Worm (Caenorhabditis elegans) whole organism, L1 larva: ENCODE measurements around the gene F43G6.7.

ENCODE experiments used
- C04F5.9 ChIP-seq: sonication (generic microtip); optimal IDR thresholded peaks from 2 replicates; lab custom pipeline; 2016; ENCODE audit warnings: missing genetic modification characterization, missing compliant biosample characterization
- C16A3.4 ChIP-seq: fragments of 150-350 bp; optimal IDR thresholded peaks from 2 replicates; lab custom pipeline; 2014; ENCODE audit warnings: missing biosample characterization, missing genetic modification characterization
- F16B12.6 ChIP-seq: fragments of 150-350 bp; optimal IDR thresholded peaks from 2 replicates; lab custom pipeline; 2014; ENCODE audit warnings: missing biosample characterization, missing genetic modification characterization
- Y116A8C.19 ChIP-seq: sonication (generic microtip); optimal IDR thresholded peaks from 2 replicates; lab custom pipeline; 2016; ENCODE audit warnings: missing compliant biosample characterization, missing genetic modification characterization, borderline replicate concordance
- aha-1 ChIP-seq: fragments of 150-350 bp; optimal IDR thresholded peaks from 2 replicates; lab custom pipeline; 2014; ENCODE audit warnings: missing biosample characterization, missing genetic modification characterization
- alr-1 ChIP-seq: fragments of 200-800 bp; sonication (Bioruptor generic); optimal IDR thresholded peaks from 2 replicates; lab custom pipeline; 2018; ENCODE audit warnings: borderline replicate concordance, mild to moderate bottlenecking, missing genetic modification characterization, missing compliant biosample characterization
- aly-2 ChIP-seq: fragments of 150-350 bp; optimal IDR thresholded peaks from 2 replicates; lab custom pipeline; 2014; ENCODE audit warnings: missing biosample characterization, missing genetic modification characterization
- ama-1 ChIP-seq: fragments of 150-350 bp; optimal IDR thresholded peaks from 2 replicates; lab custom pipeline; 2014
- blmp-1 ChIP-seq: fragments of 150-350 bp; optimal IDR thresholded peaks from 2 replicates; lab custom pipeline; 2014; ENCODE audit warnings: missing biosample characterization, missing genetic modification characterization
- ceh-63 ChIP-seq: fragments of 200-800 bp; sonication (Bioruptor generic); optimal IDR thresholded peaks from 2 replicates; lab custom pipeline; 2018; ENCODE audit warnings: mild to moderate bottlenecking, missing genetic modification characterization, missing compliant biosample characterization
- ceh-88 ChIP-seq: fragments of 200-800 bp; sonication (Bioruptor generic); IDR thresholded peaks from 2 replicates; pipeline ENCODE4 v1.3.6; 2022; ENCODE audit warnings: missing genetic modification characterization, missing compliant biosample characterization
- ceh-90 ChIP-seq: sonication (generic microtip); optimal IDR thresholded peaks from 2 replicates; lab custom pipeline; 2016; ENCODE audit warnings: missing genetic modification characterization, missing compliant biosample characterization
- efl-3 ChIP-seq: fragments of 200-800 bp; sonication (Bioruptor generic); optimal IDR thresholded peaks from 2 replicates; lab custom pipeline; 2018; ENCODE audit warnings: mild to moderate bottlenecking, missing genetic modification characterization, missing compliant biosample characterization
- egl-13 ChIP-seq: sonication (generic microtip); optimal IDR thresholded peaks from 2 replicates; lab custom pipeline; 2016; ENCODE audit warnings: missing genotype, missing genetic modification reagents, missing genetic modification characterization, missing compliant biosample characterization
- egl-27 ChIP-seq, 2 experiments: fragments of 150-350 bp in 1 of 2; sonication (generic microtip); optimal IDR thresholded peaks; 3 replicates each; lab custom pipeline; 2017 to 2018; ENCODE audit warnings: missing biosample characterization in 2 of 2, missing genetic modification characterization in 2 of 2, missing genetic modification reagents in 2 of 2
- elt-3 ChIP-seq, 6 experiments: fragments of 150-350 bp in 1 of 6; sonication (generic microtip); optimal IDR thresholded peaks; 2 replicates each; lab custom pipeline; 2017 to 2018; ENCODE audit warnings: missing biosample characterization in 6 of 6, missing genetic modification characterization in 6 of 6, inconsistent platforms in 1 of 6
- ets-5 ChIP-seq: fragments of 200-800 bp; sonication (Bioruptor generic); IDR thresholded peaks from 2 replicates; pipeline ENCODE4 v1.3.6; 2022; ENCODE audit warnings: missing genetic modification characterization, missing compliant biosample characterization
- hpl-2 ChIP-seq: fragments of 150-350 bp; optimal IDR thresholded peaks from 2 replicates; lab custom pipeline; 2014; ENCODE audit warnings: missing biosample characterization, missing genetic modification reagents, missing genetic modification characterization
- isw-1 ChIP-seq: fragments of 200-800 bp; sonication (Bioruptor generic); IDR thresholded peaks from 2 replicates; pipeline ENCODE4 v1.3.6; 2022; ENCODE audit warnings: missing genetic modification characterization, missing compliant biosample characterization
- jun-1 ChIP-seq: fragments of 150-350 bp; optimal IDR thresholded peaks from 2 replicates; lab custom pipeline; 2014; ENCODE audit warnings: missing biosample characterization, missing genetic modification reagents, missing genetic modification characterization
- lin-13 ChIP-seq: fragments of 150-350 bp; optimal IDR thresholded peaks from 2 replicates; lab custom pipeline; 2014; ENCODE audit warnings: missing biosample characterization, missing genetic modification reagents, missing genetic modification characterization
- lin-14 ChIP-seq: fragments of 200-800 bp; sonication (Bioruptor generic); optimal IDR thresholded peaks from 2 replicates; lab custom pipeline; 2018; ENCODE audit warnings: mild to moderate bottlenecking, missing genetic modification characterization, moderate library complexity, missing compliant biosample characterization
- lin-15B ChIP-seq: fragments of 150-350 bp; sonication (generic microtip); optimal IDR thresholded peaks from 3 replicates; lab custom pipeline; 2014; ENCODE audit warnings: missing biosample characterization, missing genetic modification characterization
- lin-39 ChIP-seq: fragments of 150-350 bp; optimal IDR thresholded peaks from 2 replicates; lab custom pipeline; 2014; ENCODE audit warnings: missing biosample characterization, missing genetic modification reagents, missing genetic modification characterization
- lir-3 ChIP-seq: sonication (generic microtip); optimal IDR thresholded peaks from 2 replicates; lab custom pipeline; 2016; ENCODE audit warnings: mild to moderate bottlenecking, missing genetic modification characterization, moderate library complexity, missing compliant biosample characterization; ENCODE audit not compliant: poor library complexity
- lsy-2 ChIP-seq, 2 experiments: fragments of 150-350 bp; optimal IDR thresholded peaks; 2 replicates each; lab custom pipeline; 2014; ENCODE audit warnings: missing biosample characterization in 2 of 2, missing genetic modification characterization in 2 of 2
- nhr-11 ChIP-seq: fragments of 150-350 bp; optimal IDR thresholded peaks from 2 replicates; lab custom pipeline; 2014; ENCODE audit warnings: missing biosample characterization, missing genetic modification characterization
- nhr-12 ChIP-seq: sonication (generic microtip); optimal IDR thresholded peaks from 2 replicates; lab custom pipeline; 2017; ENCODE audit warnings: missing biosample characterization, missing genetic modification characterization
- nhr-19 ChIP-seq: fragments of 200-800 bp; sonication (Bioruptor generic); conservative IDR thresholded peaks from 2 replicates; pipeline ENCODE4 v1.3.6; 2022; ENCODE audit warnings: missing genetic modification characterization, missing compliant biosample characterization
- nhr-237 ChIP-seq: fragments of 150-350 bp; optimal IDR thresholded peaks from 2 replicates; lab custom pipeline; 2014; ENCODE audit warnings: missing biosample characterization, missing genetic modification characterization
- nhr-47 ChIP-seq: sonication (generic microtip); optimal IDR thresholded peaks from 2 replicates; lab custom pipeline; 2016; ENCODE audit warnings: mild to moderate bottlenecking, missing genetic modification characterization, moderate library complexity, missing compliant biosample characterization
- nhr-71 ChIP-seq: sonication (generic microtip); optimal IDR thresholded peaks from 2 replicates; lab custom pipeline; 2016; ENCODE audit warnings: mild to moderate bottlenecking, missing genetic modification characterization, moderate library complexity, missing compliant biosample characterization
- nhr-76 ChIP-seq: sonication (generic microtip); optimal IDR thresholded peaks from 2 replicates; lab custom pipeline; 2017; ENCODE audit warnings: missing biosample characterization, missing genetic modification characterization
- nhr-84 ChIP-seq: sonication (generic microtip); optimal IDR thresholded peaks from 2 replicates; lab custom pipeline; 2017; ENCODE audit warnings: missing biosample characterization, missing genetic modification characterization
- nhr-85 ChIP-seq: sonication (generic microtip); peaks from one replicate; lab custom pipeline; 2016; ENCODE audit warnings: missing genetic modification characterization, inconsistent platforms, missing compliant biosample characterization
- nhr-90 ChIP-seq: sonication (generic microtip); optimal IDR thresholded peaks from 2 replicates; lab custom pipeline; 2016; ENCODE audit warnings: mild to moderate bottlenecking, missing genetic modification characterization, missing compliant biosample characterization; ENCODE audit not compliant: poor library complexity
- rnt-1 ChIP-seq: sonication (generic microtip); optimal IDR thresholded peaks from 2 replicates; lab custom pipeline; 2016; ENCODE audit warnings: mild to moderate bottlenecking, missing genetic modification characterization, moderate library complexity, missing compliant biosample characterization
- snpc-4 ChIP-seq: fragments of 150-350 bp; optimal IDR thresholded peaks from 2 replicates; lab custom pipeline; 2014; ENCODE audit warnings: missing biosample characterization, missing genetic modification characterization
- snu-23 ChIP-seq: sonication (generic microtip); optimal IDR thresholded peaks from 2 replicates; lab custom pipeline; 2016; ENCODE audit warnings: missing genetic modification characterization, missing compliant biosample characterization
- sox-4 ChIP-seq: sonication (generic microtip); optimal IDR thresholded peaks from 2 replicates; lab custom pipeline; 2016; ENCODE audit warnings: missing genetic modification characterization, missing compliant biosample characterization
- sptf-1 ChIP-seq: fragments of 150-350 bp; optimal IDR thresholded peaks from 2 replicates; lab custom pipeline; 2014; ENCODE audit warnings: missing biosample characterization, missing genetic modification characterization
- sup-37 ChIP-seq: fragments of 200-800 bp; sonication (Bioruptor generic); optimal IDR thresholded peaks from 2 replicates; lab custom pipeline; 2018; ENCODE audit warnings: mild to moderate bottlenecking, missing genetic modification characterization, missing compliant biosample characterization
- swsn-7 ChIP-seq: sonication (generic microtip); optimal IDR thresholded peaks from 2 replicates; lab custom pipeline; 2016; ENCODE audit warnings: missing genetic modification characterization, missing compliant biosample characterization
- tlp-1 ChIP-seq: fragments of 150-350 bp; optimal IDR thresholded peaks from 2 replicates; lab custom pipeline; 2014; ENCODE audit warnings: missing biosample characterization, missing genetic modification characterization
- unc-130 ChIP-seq: fragments of 150-350 bp; optimal IDR thresholded peaks from 2 replicates; lab custom pipeline; 2017; ENCODE audit warnings: missing biosample characterization, missing genetic modification characterization, inconsistent platforms
- unc-30 ChIP-seq: sonication (generic microtip); optimal IDR thresholded peaks from 2 replicates; lab custom pipeline; 2017; ENCODE audit warnings: missing biosample characterization, missing genetic modification characterization
- unc-86 ChIP-seq: sonication (generic microtip); optimal IDR thresholded peaks from 2 replicates; lab custom pipeline; 2016; ENCODE audit warnings: missing genetic modification characterization, missing compliant biosample characterization
- unc-98 ChIP-seq: fragments of 200-800 bp; sonication (Bioruptor generic); IDR thresholded peaks from 2 replicates; pipeline ENCODE4 v1.3.6; 2022; ENCODE audit warnings: missing genetic modification characterization, missing compliant biosample characterization
- xbp-1 ChIP-seq: sonication (generic microtip); optimal IDR thresholded peaks from 2 replicates; lab custom pipeline; 2016; ENCODE audit warnings: missing genetic modification characterization, missing compliant biosample characterization
- zip-4 ChIP-seq: fragments of 200-800 bp; sonication (Bioruptor generic); optimal IDR thresholded peaks from 2 replicates; lab custom pipeline; 2018; ENCODE audit warnings: mild to moderate bottlenecking, missing genetic modification characterization, moderate library complexity, missing compliant biosample characterization
- ztf-11 ChIP-seq, 2 experiments: sonication (generic microtip); optimal IDR thresholded peaks; 2 replicates each; lab custom pipeline; 2016 to 2017; ENCODE audit warnings: missing genetic modification characterization in 2 of 2, missing biosample characterization in 1 of 2, missing compliant biosample characterization in 1 of 2

F43G6.7 gene

DNA sequence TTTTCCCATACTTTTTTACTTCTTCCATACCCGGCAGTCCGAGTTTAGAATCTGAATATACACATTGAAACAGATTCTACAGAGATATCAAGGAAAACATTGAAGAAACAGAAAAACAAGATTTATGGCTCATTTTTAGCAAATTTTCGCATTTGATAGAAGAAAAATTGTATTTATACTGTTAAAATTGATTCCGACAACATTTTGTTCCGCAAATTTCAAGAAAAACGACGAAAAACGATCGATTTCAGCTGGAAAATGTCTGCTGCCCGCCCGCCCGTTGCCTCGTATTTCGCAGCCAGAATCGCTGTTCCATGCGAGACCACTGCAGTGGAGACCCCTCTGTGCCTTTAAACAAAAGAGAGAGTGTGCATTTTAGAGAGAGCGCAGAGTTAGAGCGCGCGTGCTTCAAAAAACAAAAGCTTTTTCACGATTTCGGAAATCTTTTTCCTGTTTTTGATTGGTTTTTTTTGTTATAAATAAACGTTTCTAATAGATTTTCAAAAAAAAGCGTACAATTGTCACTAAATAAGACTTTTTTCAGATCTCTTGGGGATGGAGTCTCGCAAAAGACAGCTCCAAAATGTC, 32.6 kb upstream of the F43G6.7 start, which contains the start of the genes patr-1 and dna-2 (continued):
- TF ChIP-seq ets-5 (no peak), nhr-71 (no peak), hpl-2 (GFP tag; lab: Kevin White, UChicago) (no peak), efl-3 (GFP tag; lab: Kevin White, UChicago) (no peak), lsy-2 (tag; optimal IDR thresholded peaks at IDR 0.05; lab: Kevin White, UChicago) (peak; percentile 80 to 86), unc-30 (tag; lab: Kevin White, UChicago) (no peak), ztf-11 (tag; optimal IDR thresholded peaks at IDR 0.05; lab: Kevin White, UChicago) (no peak), nhr-84 (tag; lab: Kevin White, UChicago) (no peak), lin-39 (no peak), lir-3 (tag; lab: Kevin White, UChicago) (no peak), sup-37 (no peak), C04F5.9 (tag; lab: Kevin White, UChicago) (no peak), ceh-90 (tag; lab: Kevin White, UChicago) (no peak), rnt-1 (tag; lab: Kevin White, UChicago) (peak; percentile 79), unc-98 (GFP tag; lab: Robert Waterston, UW) (no peak), xbp-1 (tag; lab: Kevin White, UChicago) (peak; percentile 41), nhr-85 (tag; lab: Kevin White, UChicago) (peak; percentile 52), egl-27 (tag; optimal IDR thresholded peaks at IDR 0.05; lab: Kevin White, UChicago) (no peak), egl-13 (peak; percentile 4), tlp-1 (no peak), lin-14 (GFP tag; lab: Kevin White, UChicago) (peak; percentile 57), ceh-88 (GFP tag; lab: Robert Waterston, UW) (no peak), nhr-47 (tag; lab: Kevin White, UChicago) (no peak), isw-1 (GFP tag; lab: Robert Waterston, UW) (peak; percentile 67), Y116A8C.19 (no peak), sox-4 (tag; lab: Kevin White, UChicago) (no peak), aly-2 (tag; lab: Kevin White, UChicago) (no peak), nhr-90 (tag; lab: Kevin White, UChicago) (no peak), ceh-63 (GFP tag; lab: Kevin White, UChicago) (no peak), unc-130 (tag; lab: Kevin White, UChicago) (no peak), blmp-1 (tag; lab: Kevin White, UChicago) (peak; percentile 52), nhr-237 (no peak), nhr-11 (tag; lab: Kevin White, UChicago) (no peak), nhr-19 (GFP tag; lab: Robert Waterston, UW) (peak; percentile 58), nhr-12 (tag; lab: Kevin White, UChicago) (no peak), ama-1 (lab: Kevin White, UChicago) (no peak), unc-86 (tag; lab: Kevin White, UChicago) (peak; percentile 33), swsn-7 (tag; lab: Kevin White, UChicago) (peak; percentile 36), sptf-1 (tag; lab: Kevin White, UChicago) (no peak), snpc-4 (tag; lab: Kevin White, UChicago) (peak; percentile 16), lin-13 (GFP tag; lab: Kevin White, UChicago) (peak; percentile 16), F16B12.6 (tag; lab: Kevin White, UChicago) (peak; percentile 37), lin-15B (peak; percentile 31), elt-3 (tag; optimal IDR thresholded peaks at IDR 0.05; lab: Kevin White, UChicago) (peak in 1 of 6 experiments; percentile 18), aha-1 (tag; lab: Kevin White, UChicago) (no peak), zip-4 (GFP tag; lab: Kevin White, UChicago) (no peak), jun-1 (no peak), snu-23 (peak; percentile 55), alr-1 (tag; lab: Kevin White, UChicago) (no peak), C16A3.4 (tag; lab: Kevin White, UChicago) (peak; percentile 63), nhr-76 (tag; lab: Kevin White, UChicago) (no peak)
